Worm (Caenorhabditis elegans): ENCODE data around the gene smcr-8.
A peak's percentile ranks its signal among the peaks of the same experiment; 100 is the strongest.

ce11 chrIII:4998111-4998859 is 890 bp upstream of the smcr-8 start, which contains the start of gene tmem-131:
- no peak for TF ChIP-seq ztf-29 (GFP tag; IDR thresholded peaks at IDR 0.05)
- peak; percentile 57; the same call in 1 of the 2 replicates for TF ChIP-seq T22C8.4 (GFP tag; IDR thresholded peaks at IDR 0.05)
- no peak for TF ChIP-seq flt-1 (GFP tag; IDR thresholded peaks at IDR 0.05)
- no peak for TF ChIP-seq ztf-23 (GFP tag; IDR thresholded peaks at IDR 0.05)
- no peak for TF ChIP-seq cog-1 (tag; optimal IDR thresholded peaks at IDR 0.05)
- no peak for TF ChIP-seq med-1 (GFP tag; optimal IDR thresholded peaks at IDR 0.05; ENCODE audit: insufficient read depth)
- TF ChIP-seq ref-1 (GFP tag; conservative IDR thresholded peaks at IDR 0.05): no peak
- TF ChIP-seq tab-1 (GFP tag; IDR thresholded peaks at IDR 0.05): no peak
